Worm (Caenorhabditis elegans) whole organism, early embryonic: ENCODE results near the gene F14F8.14.

ENCODE experiments used
- B0310.2 ChIP-seq: sonication (generic microtip); optimal IDR thresholded peaks from 2 replicates; lab custom pipeline; 2016; ENCODE audit warnings: mild to moderate bottlenecking, missing genetic modification characterization, missing compliant biosample characterization
- F13C5.2 ChIP-seq: sonication (generic microtip); optimal IDR thresholded peaks from 2 replicates; lab custom pipeline; 2017; ENCODE audit warnings: mild to moderate bottlenecking, missing genetic modification characterization, inconsistent platforms, missing compliant biosample characterization
- ama-1 ChIP-seq: fragments of 150-350 bp; optimal IDR thresholded peaks from 2 replicates; lab custom pipeline; 2014
- ceh-36 ChIP-seq: sonication (generic microtip); optimal IDR thresholded peaks from 2 replicates; lab custom pipeline; 2016; ENCODE audit warnings: missing genetic modification characterization, inconsistent platforms, missing compliant biosample characterization
- hmbx-1 ChIP-seq: sonication (generic microtip); optimal IDR thresholded peaks from 2 replicates; lab custom pipeline; 2016; ENCODE audit warnings: mild to moderate bottlenecking, missing genetic modification characterization, missing compliant biosample characterization
- tbx-11 ChIP-seq: fragments of 200-800 bp; sonication (Bioruptor generic); IDR thresholded peaks from 2 replicates; pipeline ENCODE4 v1.3.6; 2022; ENCODE audit warnings: missing genetic modification characterization, missing compliant biosample characterization
- tra-4 ChIP-seq: sonication (generic microtip); optimal IDR thresholded peaks from 2 replicates; lab custom pipeline; 2017; ENCODE audit warnings: missing genetic modification characterization, missing compliant biosample characterization

DNA sequence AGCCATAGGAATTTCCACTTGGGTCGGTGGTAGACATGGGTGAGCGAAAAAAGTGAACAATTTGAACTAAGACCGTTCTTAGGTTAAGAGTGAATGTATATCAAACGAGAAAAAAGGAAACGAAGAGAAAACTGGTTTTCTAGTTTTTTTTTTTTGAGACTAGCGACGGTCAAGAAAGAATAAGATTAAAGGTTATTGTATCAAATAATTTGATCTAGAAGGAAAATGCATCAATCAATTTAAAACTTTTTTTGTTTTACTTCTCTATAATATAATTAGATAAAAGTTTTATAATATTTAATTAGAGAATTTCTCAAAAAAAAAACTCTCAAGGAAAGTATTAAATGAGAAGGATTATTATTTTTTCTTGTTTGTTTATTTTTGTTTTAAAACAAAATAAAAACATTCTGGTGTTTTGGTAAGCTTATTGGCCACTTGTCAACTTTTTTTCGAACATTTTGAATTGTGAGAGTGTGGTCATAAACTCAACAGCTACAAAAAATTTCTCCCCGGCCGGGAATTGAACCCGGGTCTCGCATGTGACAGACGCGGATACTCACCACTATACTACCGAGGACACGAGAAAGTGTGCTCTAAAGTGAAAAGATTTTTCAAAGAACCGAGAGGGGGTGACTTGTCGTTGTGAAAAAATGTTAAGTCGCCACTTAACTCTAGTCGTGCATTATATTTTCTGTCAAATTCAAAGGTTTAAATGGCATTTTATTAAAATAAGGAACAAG, 21.2 kb downstream of the F14F8.14 start, which contains the start of gene W06G6.17:
- no peak for TF ChIP-seq ama-1 (lab: Kevin White, UChicago)
- no peak for TF ChIP-seq ceh-36 (tag; lab: Kevin White, UChicago)
- no peak for TF ChIP-seq tbx-11 (GFP tag; lab: Robert Waterston, UW)
- no peak for TF ChIP-seq B0310.2
- TF ChIP-seq hmbx-1 (tag; lab: Kevin White, UChicago): no peak
- TF ChIP-seq tra-4 (tag; lab: Kevin White, UChicago): no peak
- TF ChIP-seq F13C5.2 (tag; lab: Kevin White, UChicago): no peak
